Worm (Caenorhabditis elegans) whole organism, L4/young adult: ENCODE data around the gene ZK154.5.
A peak's percentile ranks its signal among the peaks of the same experiment; 100 is the strongest.

Experiments used
- W03F9.2 ChIP-seq: fragments of 150-350 bp; optimal IDR thresholded peaks from 2 replicates; lab custom pipeline; 2014; ENCODE audit warnings: missing biosample characterization, missing genetic modification characterization
- dao-5 ChIP-seq: sonication (generic microtip); optimal IDR thresholded peaks from 2 replicates; lab custom pipeline; 2016; ENCODE audit warnings: missing genotype, missing genetic modification characterization, moderate library complexity, missing compliant biosample characterization
- him-1 ChIP-seq: sonication (generic microtip); optimal IDR thresholded peaks from 2 replicates; lab custom pipeline; 2016; ENCODE audit warnings: missing genotype, missing genetic modification reagents, missing genetic modification characterization, missing compliant biosample characterization

Gene ZK154.5

ce11 chrX:7787885-7788353, at the start of gene ZK154.5:
Gene ZK154.5, minus strand, starts transcription at chrX:7787935.
- TF ChIP-seq him-1 (no peak), dao-5 (tag; lab: Kevin White, UChicago) (no peak), W03F9.2 (peak; percentile 34)

DNA sequence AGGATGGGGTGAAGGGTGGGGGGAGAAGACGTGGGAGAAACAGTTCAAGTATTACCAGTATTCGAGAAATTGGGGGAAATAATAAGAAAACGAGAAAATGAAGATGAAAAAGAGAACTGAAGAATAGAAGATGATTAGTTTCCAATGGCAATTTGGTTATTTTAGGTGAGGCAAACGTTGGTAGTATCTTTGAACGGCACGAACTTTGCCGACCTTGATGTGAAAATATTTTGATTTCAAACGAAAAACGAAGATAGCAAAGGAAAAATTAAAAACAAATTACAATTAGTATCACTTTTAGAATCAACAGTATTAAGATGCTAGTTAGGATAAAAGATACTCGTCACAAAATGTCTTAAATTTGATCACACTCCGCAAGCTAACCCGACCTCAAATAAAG, 46.4 kb upstream of the ZK154.5 start, which contains the start of gene sul-3:
Gene sul-3 (minus strand): TSS at position 101 of the 400 bp plus-strand sequence.
- no peak for TF ChIP-seq dao-5 (tag; lab: Kevin White, UChicago)
- no peak for TF ChIP-seq him-1
- TF ChIP-seq W03F9.2 = no peak

DNA sequence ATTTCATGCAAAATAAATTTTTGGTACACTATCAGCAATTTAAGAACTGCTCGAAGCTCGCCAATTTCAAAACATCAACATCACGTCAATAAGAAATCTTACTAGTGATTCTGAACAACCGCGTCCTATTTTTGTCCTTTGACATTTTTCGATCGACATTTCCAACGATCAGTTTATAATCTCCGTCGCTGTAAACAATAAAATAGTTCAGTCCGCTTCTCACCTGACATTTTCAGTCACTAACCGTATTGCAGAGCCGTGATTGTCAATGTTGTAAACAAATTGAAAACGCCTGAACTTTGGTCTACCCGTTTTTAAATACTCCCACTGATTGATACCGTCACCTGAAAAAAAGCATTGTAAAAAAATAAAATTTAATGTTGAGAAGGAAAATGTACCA, 40.3 kb upstream of the ZK154.5 start:
- TF ChIP-seq dao-5 (tag; lab: Kevin White, UChicago) = no peak
- no peak for TF ChIP-seq him-1
- TF ChIP-seq W03F9.2 = no peak

- TF ChIP-seq dao-5 (tag; lab: Kevin White, UChicago) = no peak
- no peak for TF ChIP-seq him-1
- no peak for TF ChIP-seq W03F9.2
Observed at ce11 chrX:7826590-7827260, 39.0 kb upstream of the ZK154.5 start.

- TF ChIP-seq him-1 = no peak
- no peak for TF ChIP-seq dao-5 (tag; lab: Kevin White, UChicago)
- no peak for TF ChIP-seq W03F9.2
Observed at ce11 chrX:7825707-7826106, 38.0 kb upstream of the ZK154.5 start.

ce11 chrX:7823108-7823704, 35.5 kb upstream of the ZK154.5 start, which contains the start of gene eef-1A.2:
Gene eef-1A.2, plus strand, starts transcription at chrX:7823654.
- TF ChIP-seq dao-5 (tag; lab: Kevin White, UChicago) (no peak), W03F9.2 (peak; percentile 66), him-1 (peak; percentile 97)

DNA sequence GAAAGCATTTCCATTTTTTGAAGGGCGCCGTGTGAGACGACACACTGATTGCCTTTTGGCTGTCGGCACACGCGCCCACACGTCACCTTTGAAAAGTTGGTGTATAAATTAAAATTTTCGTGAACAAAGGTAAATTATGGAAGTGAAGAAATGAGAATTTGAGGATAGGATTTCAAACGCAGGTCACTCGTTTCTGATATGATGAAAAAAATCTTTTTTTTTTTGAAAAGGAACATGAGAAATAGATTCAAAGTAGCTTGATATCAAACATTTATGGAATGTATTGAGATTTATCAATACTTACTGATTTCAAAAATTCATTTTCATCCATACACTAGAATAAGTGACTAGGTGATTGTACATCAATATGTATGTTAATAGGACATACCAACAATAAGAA, 29.8 kb upstream of the ZK154.5 start:
- TF ChIP-seq him-1 = no peak
- no peak for TF ChIP-seq dao-5 (tag; lab: Kevin White, UChicago)
- no peak for TF ChIP-seq W03F9.2

ce11 chrX:7816434-7816974, 28.8 kb upstream of the ZK154.5 start, which contains the start of the genes sek-1 and R03G5.6:
Gene sek-1, plus strand, starts transcription at chrX:7816734.
Gene R03G5.6, minus strand, starts transcription at chrX:7816924.
- TF ChIP-seq him-1 (no peak), dao-5 (tag; lab: Kevin White, UChicago) (no peak), W03F9.2 (no peak)

DNA sequence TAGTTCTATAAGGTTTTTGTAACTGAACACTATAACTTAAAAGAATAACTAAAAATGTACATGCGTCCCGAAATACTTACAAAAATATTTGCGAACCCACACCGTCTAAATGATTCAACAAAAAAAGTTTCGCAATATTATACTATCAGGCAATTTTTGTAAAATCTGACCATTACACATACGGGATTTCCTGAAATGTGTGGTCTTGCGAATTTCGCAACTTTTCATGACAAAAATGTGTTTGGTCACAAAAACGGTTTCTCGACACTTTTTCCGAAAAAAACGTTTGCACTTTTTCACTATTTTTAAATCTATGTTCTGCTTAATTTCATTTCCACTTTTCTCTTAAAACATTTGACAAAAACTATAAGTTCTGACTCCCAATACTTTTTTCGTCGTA, 27.5 kb upstream of the ZK154.5 start:
- TF ChIP-seq him-1 (no peak), dao-5 (tag; lab: Kevin White, UChicago) (no peak), W03F9.2 (no peak)

ce11 chrX:7814747-7815146, 27.0 kb upstream of the ZK154.5 start:
- TF ChIP-seq him-1 = no peak
- TF ChIP-seq W03F9.2 = no peak
- no peak for TF ChIP-seq dao-5 (tag; lab: Kevin White, UChicago)

- TF ChIP-seq him-1 (no peak), W03F9.2 (no peak), dao-5 (tag; lab: Kevin White, UChicago) (no peak)
Observed at ce11 chrX:7810991-7811390, 23.3 kb upstream of the ZK154.5 start.

DNA sequence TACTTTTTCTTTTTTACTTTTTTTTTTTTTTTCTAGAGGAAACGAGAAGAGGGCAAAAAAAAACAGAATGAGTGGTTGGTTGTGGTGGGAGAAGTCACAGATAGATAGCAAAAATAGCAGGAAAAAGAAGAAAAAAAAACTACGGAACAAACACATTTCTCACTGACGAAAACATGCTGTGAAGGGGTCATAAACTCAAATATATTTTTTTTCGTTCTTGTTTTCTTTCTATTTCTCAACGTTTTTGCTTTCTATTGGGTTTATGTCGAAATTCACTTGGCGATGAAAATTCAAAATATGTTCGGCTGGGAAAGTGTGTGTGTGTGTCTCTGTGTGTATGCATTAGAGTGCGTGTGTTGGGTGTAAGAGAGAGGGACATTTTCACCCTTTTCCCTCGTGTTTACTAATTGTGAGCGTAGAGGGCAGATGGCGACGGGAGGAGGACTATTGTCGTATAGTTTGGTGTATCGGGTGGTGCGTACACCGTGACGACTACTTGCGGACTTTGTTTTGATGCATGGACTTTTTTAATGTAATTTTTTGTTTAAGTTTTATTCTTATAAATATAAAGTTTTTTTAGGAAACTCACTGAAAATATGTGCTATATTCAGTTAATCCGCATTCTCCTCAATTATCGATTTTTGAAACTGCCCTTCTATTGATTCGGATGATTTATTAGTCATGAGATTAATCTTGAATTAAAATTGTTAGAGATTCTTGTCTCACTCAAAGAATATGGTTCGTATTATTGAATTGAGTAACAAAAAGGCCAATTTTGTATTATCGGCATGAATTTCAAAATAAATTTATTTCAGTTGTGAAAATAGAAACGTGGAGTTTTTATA, 21.8 kb upstream of the ZK154.5 start:
- TF ChIP-seq dao-5 (tag; lab: Kevin White, UChicago) (no peak), W03F9.2 (peak; percentile 0), him-1 (no peak)

DNA sequence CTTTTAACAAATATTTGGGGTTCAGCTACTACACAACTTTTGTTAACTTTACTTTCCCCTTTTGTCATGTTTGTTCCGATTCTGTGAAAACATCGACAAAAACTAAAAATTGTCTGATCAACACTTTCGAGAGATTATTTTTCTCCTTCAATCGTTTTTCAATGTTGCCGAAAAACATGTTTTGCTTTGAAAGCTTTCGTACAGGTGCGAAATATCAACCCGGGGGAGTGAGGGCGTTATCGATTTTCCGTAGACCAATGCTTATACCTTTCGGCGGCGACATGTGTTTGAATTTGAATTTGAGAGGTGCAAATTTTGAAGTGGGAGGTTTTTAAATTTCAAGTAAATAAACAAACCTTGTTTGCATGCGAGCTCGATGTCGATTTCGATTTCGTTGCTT, 20.7 kb upstream of the ZK154.5 start:
- no peak for TF ChIP-seq him-1

DNA sequence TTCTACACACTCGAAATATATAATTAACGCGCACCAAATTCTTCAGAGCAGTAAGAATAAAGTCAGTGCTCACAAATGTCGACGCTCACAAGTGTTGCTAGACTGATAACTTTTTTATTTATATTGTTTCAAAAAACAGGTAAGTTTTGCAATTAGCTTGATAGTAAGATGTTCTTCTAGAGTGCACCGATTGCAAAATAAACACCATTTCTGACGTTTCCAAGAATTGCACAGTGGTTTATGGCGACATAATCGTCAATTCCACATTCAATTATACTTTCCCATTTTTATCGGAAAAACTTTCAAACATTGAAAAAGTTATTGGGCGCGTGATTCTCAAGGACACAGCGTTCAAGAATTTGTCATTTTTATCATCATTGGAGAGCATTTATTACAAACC, 12.6 kb upstream of the ZK154.5 start:
- no peak for TF ChIP-seq dao-5 (tag; lab: Kevin White, UChicago)
- TF ChIP-seq W03F9.2 = no peak
- TF ChIP-seq him-1 = no peak
